Worm (Caenorhabditis elegans): Measurements from ENCODE around the gene npr-21.

ce11 chrX:17107670-17108069 is 50.1 kb downstream of the npr-21 start, which contains the start of gene lido-4:
- TF ChIP-seq ceh-6 (GFP tag; optimal IDR thresholded peaks at IDR 0.05) (no peak), nhr-11 (tag; optimal IDR thresholded peaks at IDR 0.05) (no peak), elt-2 (tag; optimal IDR thresholded peaks at IDR 0.05) (no peak), pqm-1 (tag; optimal IDR thresholded peaks at IDR 0.05) (no peak), fkh-10 (GFP tag; optimal IDR thresholded peaks at IDR 0.05) (no peak), dmd-4 (tag; optimal IDR thresholded peaks at IDR 0.05; ENCODE audit: borderline replicate concordance) (no peak), ama-1 (optimal IDR thresholded peaks at IDR 0.05) (no peak), che-1 (tag; optimal IDR thresholded peaks at IDR 0.05) (no peak), hlh-30 (tag; optimal IDR thresholded peaks at IDR 0.05; ENCODE audit: insufficient read depth) (no peak)
